Worm (Caenorhabditis elegans): Measurements from ENCODE around the gene F45D3.3.
A peak's percentile ranks its signal among the peaks of the same experiment; 100 is the strongest.

ce11 chrV:12596795-12597194 lies 46.6 kb upstream of the F45D3.3 start:
- no peak for TF ChIP-seq R02D3.7 (tag; optimal IDR thresholded peaks at IDR 0.05)
- no peak for TF ChIP-seq unc-62 (GFP tag; optimal IDR thresholded peaks at IDR 0.05)
- TF ChIP-seq daf-12 (tag; optimal IDR thresholded peaks at IDR 0.05) = no peak
- TF ChIP-seq fkh-2 (tag; optimal IDR thresholded peaks at IDR 0.05) = no peak
- peak; percentile 41 for TF ChIP-seq hmg-11 (tag; optimal IDR thresholded peaks at IDR 0.05)
- TF ChIP-seq nhr-25 (tag; optimal IDR thresholded peaks at IDR 0.05) = peak; percentile 71
- TF ChIP-seq fos-1 (tag; optimal IDR thresholded peaks at IDR 0.05) = no peak
- TF ChIP-seq aly-2 (tag; optimal IDR thresholded peaks at IDR 0.05) = no peak
- no peak for TF ChIP-seq unc-39 (tag; optimal IDR thresholded peaks at IDR 0.05)
- TF ChIP-seq ztf-11 (tag; optimal IDR thresholded peaks at IDR 0.05) = no peak

All from whole organism, L3 larva.